Fruit fly (Drosophila melanogaster) whole organism, embryonic: Measurements from ENCODE around the gene CG4613.

Experiments
- Ada2b ChIP-seq: fragments of 200-800 bp; sonication (Bioruptor generic); IDR thresholded peaks from 2 replicates; pipeline ENCODE4 v1.3.6; 2022; ENCODE audit warnings: missing biosample characterization, missing genetic modification characterization
- Bdp1 ChIP-seq: fragments of 200-800 bp; sonication (Bioruptor generic); optimal IDR thresholded peaks from 3 replicates; lab custom pipeline; 2016; ENCODE audit warnings: missing biosample characterization, missing genetic modification characterization
- Blimp-1 ChIP-seq: fragments of 200-800 bp; sonication (Bioruptor generic); optimal IDR thresholded peaks from 3 replicates; lab custom pipeline; 2018; ENCODE audit warnings: missing biosample characterization, missing genetic modification characterization, mild to moderate bottlenecking, moderate library complexity, missing genetic modification reagents
- CG10366 ChIP-seq: fragments of 200-800 bp; sonication (Bioruptor generic); IDR thresholded peaks from 2 replicates; pipeline ENCODE4 v1.3.6; 2022; ENCODE audit warnings: missing biosample characterization, missing genetic modification characterization
- CG12071 ChIP-seq: fragments of 200-800 bp; sonication (Bioruptor generic); optimal IDR thresholded peaks from 3 replicates; lab custom pipeline; 2018; ENCODE audit warnings: missing biosample characterization, mild to moderate bottlenecking, missing genetic modification characterization
- CG12744 ChIP-seq: fragments of 200-800 bp; sonication (Bioruptor generic); optimal IDR thresholded peaks from 2 replicates; lab custom pipeline; 2016; ENCODE audit warnings: missing biosample characterization, missing genetic modification characterization
- CG13775 ChIP-seq: fragments of 200-800 bp; sonication (Bioruptor generic); optimal IDR thresholded peaks from 3 replicates; lab custom pipeline; 2017; ENCODE audit warnings: missing biosample characterization, mild to moderate bottlenecking, missing genetic modification characterization
- CG17361 ChIP-seq: fragments of 200-800 bp; sonication (Bioruptor generic); IDR thresholded peaks from 3 replicates; pipeline ENCODE4 v1.3.6; 2022; ENCODE audit warnings: missing biosample characterization, missing genetic modification characterization
- CG6683 ChIP-seq: fragments of 200-800 bp; sonication (Bioruptor generic); optimal IDR thresholded peaks from 2 replicates; lab custom pipeline; 2017; ENCODE audit warnings: missing biosample characterization, mild to moderate bottlenecking, missing genetic modification characterization, missing genetic modification reagents
- CG8089 ChIP-seq: fragments of 200-800 bp; sonication (Bioruptor generic); optimal IDR thresholded peaks from 3 replicates; lab custom pipeline; 2016; ENCODE audit warnings: missing biosample characterization, missing genetic modification characterization
- CG8359 ChIP-seq: fragments of 200-800 bp; sonication (Bioruptor generic); optimal IDR thresholded peaks from 2 replicates; lab custom pipeline; 2017; ENCODE audit warnings: missing biosample characterization, mild to moderate bottlenecking, missing genetic modification characterization, borderline replicate concordance
- CG9609 ChIP-seq: fragments of 200-800 bp; sonication (Bioruptor generic); optimal IDR thresholded peaks from 3 replicates; lab custom pipeline; 2016; ENCODE audit warnings: missing biosample characterization, missing genetic modification characterization
- CkIIα-i1 ChIP-seq: fragments of 200-800 bp; sonication (Bioruptor generic); IDR thresholded peaks from 2 replicates; pipeline ENCODE4 v1.3.6; 2022; ENCODE audit warnings: missing biosample characterization, missing genetic modification characterization
- D19B ChIP-seq: fragments of 200-800 bp; sonication (Bioruptor generic); optimal IDR thresholded peaks from 2 replicates; lab custom pipeline; 2017; ENCODE audit warnings: missing biosample characterization, mild to moderate bottlenecking, missing genetic modification characterization
- Dp ChIP-seq: fragments of 200-800 bp; sonication (Bioruptor generic); optimal IDR thresholded peaks from 2 replicates; lab custom pipeline; 2018; ENCODE audit warnings: missing biosample characterization, mild to moderate bottlenecking, missing genetic modification characterization, moderate library complexity
- Fer2 ChIP-seq: fragments of 200-800 bp; sonication (Bioruptor generic); optimal IDR thresholded peaks from 2 replicates; lab custom pipeline; 2018; ENCODE audit warnings: missing biosample characterization, mild to moderate bottlenecking, missing genetic modification characterization, moderate library complexity
- HLHmδ ChIP-seq: fragments of 200-800 bp; sonication (Bioruptor generic); optimal IDR thresholded peaks from 2 replicates; lab custom pipeline; 2018; ENCODE audit warnings: missing biosample characterization, mild to moderate bottlenecking, missing genetic modification characterization, moderate library complexity
- HmgZ ChIP-seq: fragments of 200-800 bp; sonication (Bioruptor generic); optimal IDR thresholded peaks from 2 replicates; lab custom pipeline; 2018; ENCODE audit warnings: missing biosample characterization, mild to moderate bottlenecking, missing genetic modification characterization
- Med ChIP-seq: fragments of 200-800 bp; sonication (Bioruptor generic); peaks from one replicate; lab custom pipeline; 2016; ENCODE audit warnings: missing biosample characterization, missing genetic modification characterization, mild to moderate bottlenecking, inconsistent platforms, moderate library complexity
- Nf-YA ChIP-seq: fragments of 200-800 bp; sonication (Bioruptor generic); IDR thresholded peaks from 2 replicates; pipeline ENCODE4 v1.3.6; 2022; ENCODE audit warnings: missing biosample characterization, missing genetic modification characterization
- Ravus ChIP-seq: fragments of 200-800 bp; sonication (Bioruptor generic); IDR thresholded peaks from 2 replicates; pipeline ENCODE4 v1.3.6; 2022; ENCODE audit warnings: missing biosample characterization, missing genetic modification characterization
- Six4 ChIP-seq: fragments of 200-800 bp; sonication (Bioruptor generic); optimal IDR thresholded peaks from 2 replicates; lab custom pipeline; 2016; ENCODE audit warnings: missing biosample characterization, missing genetic modification characterization
- Sox102F ChIP-seq: fragments of 200-800 bp; sonication (Bioruptor generic); optimal IDR thresholded peaks from 2 replicates; lab custom pipeline; 2018; ENCODE audit warnings: missing biosample characterization, mild to moderate bottlenecking, missing genetic modification characterization, moderate library complexity
- ab ChIP-seq: fragments of 200-800 bp; sonication (Bioruptor generic); optimal IDR thresholded peaks from 2 replicates; lab custom pipeline; 2016; ENCODE audit warnings: missing biosample characterization, missing genetic modification characterization
- bab2 ChIP-seq: fragments of 200-800 bp; sonication (Bioruptor generic); optimal IDR thresholded peaks from 2 replicates; lab custom pipeline; 2016; ENCODE audit warnings: missing biosample characterization, missing genetic modification characterization
- bsh ChIP-seq, 2 experiments: fragments of 200-800 bp; sonication (Bioruptor generic); optimal IDR thresholded peaks; 2 replicates each; lab custom pipeline; 2017 to 2018; ENCODE audit warnings: mild to moderate bottlenecking in 2 of 2, missing biosample characterization in 2 of 2, missing genetic modification characterization in 2 of 2, moderate library complexity in 1 of 2
- chn ChIP-seq: fragments of 200-800 bp; sonication (Bioruptor generic); optimal IDR thresholded peaks from 2 replicates; lab custom pipeline; 2016; ENCODE audit warnings: missing biosample characterization, missing genetic modification characterization
- crp ChIP-seq, 2 experiments: fragments of 200-800 bp; sonication (Bioruptor generic); optimal IDR thresholded peaks; 2 replicates in 1 of 2; 3 replicates in 1 of 2; lab custom pipeline; 2017; ENCODE audit warnings: missing biosample characterization in 2 of 2, missing genetic modification characterization in 2 of 2, mild to moderate bottlenecking in 1 of 2, moderate library complexity in 1 of 2
- dimm ChIP-seq: fragments of 200-800 bp; sonication (Bioruptor generic); IDR thresholded peaks from 2 replicates; pipeline ENCODE4 v1.3.6; 2022; ENCODE audit warnings: missing biosample characterization, missing genetic modification characterization
- esg ChIP-seq: fragments of 200-800 bp; sonication (Bioruptor generic); conservative IDR thresholded peaks from 2 replicates; pipeline ENCODE4 v1.3.6; 2022; ENCODE audit warnings: missing biosample characterization, missing genetic modification characterization
- eve ChIP-seq, 2 experiments: fragments of >200 bp; optimal IDR thresholded peaks; 2 replicates each; lab custom pipeline; 2017; ENCODE audit warnings: missing biosample characterization in 2 of 2, missing genetic modification characterization in 2 of 2
- ewg ChIP-seq: fragments of 200-800 bp; sonication (Bioruptor generic); optimal IDR thresholded peaks from 3 replicates; lab custom pipeline; 2017; ENCODE audit warnings: mild to moderate bottlenecking, missing biosample characterization, missing genetic modification reagents, missing genetic modification characterization
- exex ChIP-seq: fragments of 200-800 bp; sonication (Bioruptor generic); optimal IDR thresholded peaks from 4 replicates; lab custom pipeline; 2018; ENCODE audit warnings: missing biosample characterization, mild to moderate bottlenecking, missing genetic modification characterization, moderate library complexity
- fd102C ChIP-seq: fragments of 200-800 bp; sonication (Bioruptor generic); optimal IDR thresholded peaks from 2 replicates; lab custom pipeline; 2018; ENCODE audit warnings: missing biosample characterization, mild to moderate bottlenecking, missing genetic modification characterization, moderate library complexity
- fd96Cb ChIP-seq: fragments of 200-800 bp; sonication (Bioruptor generic); optimal IDR thresholded peaks from 2 replicates; lab custom pipeline; 2018; ENCODE audit warnings: missing biosample characterization, mild to moderate bottlenecking, missing genetic modification characterization, moderate library complexity
- grau ChIP-seq: fragments of 200-800 bp; optimal IDR thresholded peaks from 3 replicates; lab custom pipeline; 2019; ENCODE audit warnings: missing biosample characterization, mild to moderate bottlenecking, missing genetic modification characterization, moderate library complexity
- gt ChIP-seq: fragments of 200-800 bp; sonication (Bioruptor generic); IDR thresholded peaks from 2 replicates; pipeline ENCODE4 v1.3.6; 2022; ENCODE audit warnings: missing biosample characterization, missing genetic modification characterization
- kah ChIP-seq: fragments of 200-800 bp; sonication (Bioruptor generic); optimal IDR thresholded peaks from 2 replicates; lab custom pipeline; 2018; ENCODE audit warnings: missing biosample characterization, mild to moderate bottlenecking, missing genetic modification characterization
- knrl ChIP-seq: fragments of 200-800 bp; sonication (Bioruptor generic); IDR thresholded peaks from 3 replicates; pipeline ENCODE4 v1.3.6; 2022; ENCODE audit warnings: missing biosample characterization, missing genetic modification characterization; ENCODE audit not compliant: partially characterized antibody
- lab ChIP-seq: fragments of 200-800 bp; sonication (Bioruptor generic); optimal IDR thresholded peaks from 3 replicates; lab custom pipeline; 2017; ENCODE audit warnings: missing biosample characterization, missing genetic modification characterization, mild to moderate bottlenecking, moderate library complexity, missing genetic modification reagents
- lmd ChIP-seq: fragments of 200-800 bp; sonication (Bioruptor generic); IDR thresholded peaks from 2 replicates; pipeline ENCODE4 v1.3.6; 2022; ENCODE audit warnings: missing biosample characterization, missing genetic modification characterization
- lola ChIP-seq, 3 experiments: fragments of >200 bp in 2 of 3; fragments of 200-800 bp in 1 of 3; sonication (Bioruptor generic) in 1 of 3; optimal IDR thresholded peaks; 2 replicates each; lab custom pipeline; 2017 to 2019; ENCODE audit warnings: missing biosample characterization in 3 of 3, missing genetic modification characterization in 3 of 3, mild to moderate bottlenecking in 1 of 3, moderate library complexity in 1 of 3
- luna ChIP-seq: fragments of 200-800 bp; sonication (Bioruptor generic); optimal IDR thresholded peaks from 2 replicates; lab custom pipeline; 2016; ENCODE audit warnings: missing biosample characterization, missing genetic modification characterization
- pan ChIP-seq, 4 experiments: fragments of >200 bp in 3 of 4; fragments of 200-800 bp in 1 of 4; sonication (Bioruptor generic) in 1 of 4; optimal IDR thresholded peaks in 3 of 4; IDR thresholded peaks in 1 of 4; 2 replicates each; pipeline versions ENCODE4 v1.3.6 to Lab custom; 2017 to 2022; ENCODE audit warnings: missing biosample characterization in 2 of 4, missing genetic modification characterization in 2 of 4, mixed read lengths in 1 of 4
- pros ChIP-seq: fragments of 200-800 bp; sonication (Bioruptor generic); optimal IDR thresholded peaks from 3 replicates; lab custom pipeline; 2019; ENCODE audit warnings: missing biosample characterization, mild to moderate bottlenecking, missing genetic modification characterization, moderate library complexity
- shn ChIP-seq: fragments of 200-800 bp; sonication (Bioruptor generic); optimal IDR thresholded peaks from 3 replicates; lab custom pipeline; 2016; ENCODE audit warnings: missing biosample characterization, missing genetic modification characterization
- stc ChIP-seq: fragments of 200-800 bp; sonication (Bioruptor generic); IDR thresholded peaks from 2 replicates; pipeline ENCODE4 v1.3.6; 2022; ENCODE audit warnings: missing biosample characterization, missing genetic modification characterization
- stwl ChIP-seq: fragments of 200-800 bp; sonication (Bioruptor generic); optimal IDR thresholded peaks from 3 replicates; lab custom pipeline; 2018; ENCODE audit warnings: missing biosample characterization, mild to moderate bottlenecking, missing genetic modification characterization, moderate library complexity
- tap ChIP-seq: fragments of 200-800 bp; optimal IDR thresholded peaks from 3 replicates; lab custom pipeline; 2019; ENCODE audit warnings: missing biosample characterization, mild to moderate bottlenecking, missing genetic modification characterization, moderate library complexity
- tin ChIP-seq: fragments of 200-800 bp; sonication (Bioruptor generic); optimal IDR thresholded peaks from 3 replicates; lab custom pipeline; 2016; ENCODE audit warnings: missing biosample characterization, missing genetic modification characterization
- toy ChIP-seq: fragments of 200-800 bp; sonication (Bioruptor generic); IDR thresholded peaks from 2 replicates; pipeline ENCODE4 v1.3.6; 2022; ENCODE audit warnings: missing biosample characterization, missing genetic modification characterization

CG4613 gene

DNA sequence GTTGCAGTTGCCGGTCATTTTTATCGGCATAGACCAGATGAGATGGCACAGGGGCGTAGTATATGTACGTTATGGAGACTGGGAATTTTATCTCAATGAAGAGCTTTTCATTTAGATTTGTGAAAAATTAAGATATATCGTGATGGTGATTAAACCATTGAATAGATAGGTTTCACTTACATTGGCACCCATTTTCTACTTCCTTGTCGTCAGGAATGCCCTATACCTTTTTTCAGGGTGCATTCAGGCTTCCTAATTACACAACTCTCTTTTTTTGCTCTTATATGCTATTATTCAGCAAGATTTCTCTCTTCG is 31.4 kb upstream of the CG4613 start (continued):
- peak in 1 of 3 experiments; percentile 29 for TF ChIP-seq lola (GFP tag; optimal IDR thresholded peaks at IDR 0.05; lab: Kevin White, UChicago)
- TF ChIP-seq ewg (GFP tag; lab: Kevin White, UChicago) = no peak
- peak; percentile 37 to 94 for TF ChIP-seq bsh (GFP tag; optimal IDR thresholded peaks at IDR 0.05; lab: Kevin White, UChicago)
- peak in 1 of 2 experiments; percentile 34 for TF ChIP-seq eve (GFP tag; optimal IDR thresholded peaks at IDR 0.05; lab: Kevin White, UChicago)
- no peak for TF ChIP-seq grau (tag; lab: Kevin White, UChicago)
- peak; percentile 51 for TF ChIP-seq Med
- TF ChIP-seq CG12744 (GFP tag; lab: Kevin White, UChicago) = no peak
- no peak for TF ChIP-seq kah
- no peak for TF ChIP-seq Nf-YA (GFP tag; lab: Robert Waterston, UW)
- no peak for TF ChIP-seq chn (GFP tag; lab: Kevin White, UChicago)
- no peak for TF ChIP-seq CG12071 (GFP tag; lab: Kevin White, UChicago)
- TF ChIP-seq gt (GFP tag; lab: Robert Waterston, UW) = no peak
- TF ChIP-seq fd96Cb (tag; lab: Kevin White, UChicago) = peak; percentile 13
- TF ChIP-seq HLHmδ (GFP tag; lab: Kevin White, UChicago) = no peak
- TF ChIP-seq CG10366 (GFP tag; lab: Robert Waterston, UW) = no peak
- TF ChIP-seq Ravus (GFP tag; lab: Robert Waterston, UW) = no peak
- no peak for TF ChIP-seq CG8089 (GFP tag; lab: Kevin White, UChicago)
- no peak for TF ChIP-seq exex (tag; lab: Kevin White, UChicago)
- TF ChIP-seq Ada2b (GFP tag; lab: Robert Waterston, UW) = no peak
- no peak for TF ChIP-seq CG8359
- TF ChIP-seq toy (GFP tag; lab: Robert Waterston, UW) = no peak
- no peak for TF ChIP-seq lab
- no peak for TF ChIP-seq stc (GFP tag; lab: Robert Waterston, UW)
- no peak for TF ChIP-seq CG6683 (GFP tag; lab: Kevin White, UChicago)
- TF ChIP-seq Fer2 (tag; lab: Kevin White, UChicago) = no peak
- TF ChIP-seq stwl (tag; lab: Kevin White, UChicago) = no peak
- TF ChIP-seq ab (GFP tag; lab: Kevin White, UChicago) = no peak
- TF ChIP-seq fd102C (GFP tag; lab: Kevin White, UChicago) = no peak
- no peak for TF ChIP-seq luna (GFP tag; lab: Kevin White, UChicago)
- no peak for TF ChIP-seq Dp (GFP tag; lab: Kevin White, UChicago)
- TF ChIP-seq CG13775 (GFP tag; lab: Kevin White, UChicago) = no peak
- no peak for TF ChIP-seq Blimp-1 (GFP tag; lab: Kevin White, UChicago)
- no peak for TF ChIP-seq bab2 (GFP tag; lab: Kevin White, UChicago)
- no peak for TF ChIP-seq esg (GFP tag; lab: Robert Waterston, UW)
- TF ChIP-seq knrl (GFP tag; lab: Robert Waterston, UW) = no peak
- TF ChIP-seq CG9609 (GFP tag; lab: Kevin White, UChicago) = no peak
- TF ChIP-seq HmgZ (tag; lab: Kevin White, UChicago) = no peak
- TF ChIP-seq dimm = no peak
- TF ChIP-seq shn (GFP tag; lab: Kevin White, UChicago) = no peak
- peak; percentile 14 for TF ChIP-seq Sox102F (GFP tag; lab: Kevin White, UChicago)
- no peak for TF ChIP-seq pros
- TF ChIP-seq D19B (GFP tag; lab: Kevin White, UChicago) = no peak
- TF ChIP-seq lmd = no peak
- no peak for TF ChIP-seq Bdp1 (GFP tag; lab: Kevin White, UChicago)
- no peak for TF ChIP-seq pan (optimal IDR thresholded peaks at IDR 0.05; lab: Kevin White, UChicago)
- no peak for TF ChIP-seq pan (GFP tag; optimal IDR thresholded peaks at IDR 0.05 in 1 of 2, IDR thresholded peaks at IDR 0.05 in 1 of 2)
- no peak for TF ChIP-seq CG17361 (GFP tag; lab: Robert Waterston, UW)
- TF ChIP-seq tap (tag; lab: Kevin White, UChicago) = no peak
- no peak for TF ChIP-seq Six4 (GFP tag; lab: Kevin White, UChicago)
- TF ChIP-seq tin (GFP tag; lab: Kevin White, UChicago) = peak; percentile 14
- no peak for TF ChIP-seq crp (GFP tag; optimal IDR thresholded peaks at IDR 0.05; lab: Kevin White, UChicago)
- no peak for TF ChIP-seq CkIIα-i1 (GFP tag; lab: Robert Waterston, UW)
